Fruit fly (Drosophila melanogaster): ENCODE data around the gene CG3386.
A peak's percentile ranks its signal among the peaks of the same experiment; 100 is the strongest.

Gene CG3386

DNA sequence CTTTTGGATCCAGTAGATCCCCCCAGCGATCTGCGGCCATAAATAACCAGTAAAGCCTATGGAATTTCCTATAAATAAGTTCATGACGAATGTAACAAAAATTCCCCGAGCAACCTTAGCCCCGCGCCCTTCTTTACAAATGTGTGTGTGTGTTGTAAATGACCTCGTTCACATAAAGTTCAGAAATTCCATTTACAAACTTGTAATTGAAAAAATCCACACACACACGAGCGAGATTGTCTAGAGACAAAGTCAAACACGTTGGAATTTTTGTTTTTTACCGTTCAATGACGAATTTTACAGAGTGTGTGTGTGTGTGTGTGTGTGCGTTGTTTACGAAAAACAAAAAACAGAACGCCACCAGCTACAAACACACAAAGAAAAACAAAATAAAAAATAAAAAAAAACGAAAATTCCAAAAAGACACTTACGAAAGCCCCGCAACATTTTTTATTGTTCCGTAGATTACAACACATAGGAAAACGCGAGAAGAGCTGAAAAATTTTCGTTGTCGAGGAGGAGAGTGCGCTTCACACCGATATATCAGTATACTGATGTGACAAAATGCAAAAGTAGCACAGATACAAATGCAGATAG is 43.4 kb downstream of the CG3386 start (continued):
- TF ChIP-seq D (optimal IDR thresholded peaks at IDR 0.05), result no peak
- peak; percentile 33 for TF ChIP-seq D (GFP tag; optimal IDR thresholded peaks at IDR 0.05)
- no peak for TF ChIP-seq NC2α (GFP tag; optimal IDR thresholded peaks at IDR 0.05)
- TF ChIP-seq CG11093 (GFP tag; IDR thresholded peaks at IDR 0.05), result no peak
- no peak for TF ChIP-seq CG31441 (GFP tag; IDR thresholded peaks at IDR 0.05)
- TF ChIP-seq so (GFP tag; IDR thresholded peaks at IDR 0.05), result peak; percentile 36; the same call in 1 of the 3 replicates
- no peak for TF ChIP-seq CG8944 (GFP tag; optimal IDR thresholded peaks at IDR 0.05)
- peak; percentile 4 for TF ChIP-seq Sox100B (GFP tag; optimal IDR thresholded peaks at IDR 0.05)
- no peak for TF ChIP-seq CG43689 (GFP tag; IDR thresholded peaks at IDR 0.05)
- TF ChIP-seq dmrt11E (tag; optimal IDR thresholded peaks at IDR 0.05), result no peak
- TF ChIP-seq Atf-2 (GFP tag; optimal IDR thresholded peaks at IDR 0.05), result no peak
- TF ChIP-seq Mes4 (GFP tag; optimal IDR thresholded peaks at IDR 0.05), result no peak
- TF ChIP-seq pb (GFP tag; optimal IDR thresholded peaks at IDR 0.05), result no peak
- TF ChIP-seq CG14965 (GFP tag; optimal IDR thresholded peaks at IDR 0.05; ENCODE audit: borderline replicate concordance), result no peak
- TF ChIP-seq CG1602 (GFP tag; optimal IDR thresholded peaks at IDR 0.05), result no peak
- no peak for TF ChIP-seq Hmr (GFP tag; optimal IDR thresholded peaks at IDR 0.05)
- no peak for TF ChIP-seq Aef1 (GFP tag; IDR thresholded peaks at IDR 0.05)
- no peak for TF ChIP-seq HLH3B (GFP tag; IDR thresholded peaks at IDR 0.05)
- TF ChIP-seq Elba2 (GFP tag; optimal IDR thresholded peaks at IDR 0.05), result no peak
- TF ChIP-seq CG34224 (GFP tag; IDR thresholded peaks at IDR 0.05; ENCODE audit: partially characterized antibody), result no peak
- TF ChIP-seq Hey (tag; optimal IDR thresholded peaks at IDR 0.05), result no peak
- no peak for TF ChIP-seq gfzf (GFP tag; optimal IDR thresholded peaks at IDR 0.05)
- no peak for TF ChIP-seq wdn (GFP tag; IDR thresholded peaks at IDR 0.05)
- TF ChIP-seq Doc2 (GFP tag; IDR thresholded peaks at IDR 0.05), result no peak
- peak; percentile 7 for TF ChIP-seq Blimp-1 (GFP tag; optimal IDR thresholded peaks at IDR 0.05)
- TF ChIP-seq HHEX (GFP tag; optimal IDR thresholded peaks at IDR 0.05), result no peak
- peak; percentile 23 for TF ChIP-seq gem (tag; optimal IDR thresholded peaks at IDR 0.05)
- TF ChIP-seq CG15514 (GFP tag; optimal IDR thresholded peaks at IDR 0.05), result no peak
- TF ChIP-seq CG8290 (GFP tag; optimal IDR thresholded peaks at IDR 0.05), result no peak
- peak in 1 of 2 experiments; percentile 31 for TF ChIP-seq CG8290 (tag; optimal IDR thresholded peaks at IDR 0.05)
- TF ChIP-seq lmd (GFP tag; IDR thresholded peaks at IDR 0.05), result no peak
- TF ChIP-seq salm (tag; optimal IDR thresholded peaks at IDR 0.05), result no peak
- TF ChIP-seq CG18011 (GFP tag; optimal IDR thresholded peaks at IDR 0.05), result no peak
- no peak for TF ChIP-seq CG8089 (GFP tag; optimal IDR thresholded peaks at IDR 0.05)
- no peak for TF ChIP-seq CG10321 (GFP tag; IDR thresholded peaks at IDR 0.05)
- no peak for TF ChIP-seq Dbx (GFP tag; IDR thresholded peaks at IDR 0.05)
- TF ChIP-seq jigr1 (GFP tag; IDR thresholded peaks at IDR 0.05), result no peak
- no peak for TF ChIP-seq dm (GFP tag; optimal IDR thresholded peaks at IDR 0.05)
- no peak for TF ChIP-seq CG12299 (tag; optimal IDR thresholded peaks at IDR 0.05)
- TF ChIP-seq CG13296 (GFP tag; optimal IDR thresholded peaks at IDR 0.05), result no peak
- TF ChIP-seq CG10565 (GFP tag; optimal IDR thresholded peaks at IDR 0.05), result no peak
- TF ChIP-seq cad (GFP tag; optimal IDR thresholded peaks at IDR 0.05), result no peak
- TF ChIP-seq stc (GFP tag; IDR thresholded peaks at IDR 0.05), result no peak
- no peak for TF ChIP-seq CG17802 (tag; optimal IDR thresholded peaks at IDR 0.05)
- peak; percentile 41 for TF ChIP-seq CG10543 (GFP tag; optimal IDR thresholded peaks at IDR 0.05)
- no peak for TF ChIP-seq row (GFP tag; IDR thresholded peaks at IDR 0.05)
- no peak for TF ChIP-seq kah (GFP tag; optimal IDR thresholded peaks at IDR 0.05)
- no peak for TF ChIP-seq ap (GFP tag; IDR thresholded peaks at IDR 0.05)
- TF ChIP-seq dpn (GFP tag; optimal IDR thresholded peaks at IDR 0.05), result no peak
- no peak for TF ChIP-seq slou (GFP tag; optimal IDR thresholded peaks at IDR 0.05)
- TF ChIP-seq Pdp1 (GFP tag; optimal IDR thresholded peaks at IDR 0.05), result peak in 1 of 2 experiments; percentile 78
- TF ChIP-seq ind (GFP tag; optimal IDR thresholded peaks at IDR 0.05), result no peak
